Fruit fly (Drosophila melanogaster): ENCODE results near the gene CG31528.
A peak's percentile ranks its signal among the peaks of the same experiment; 100 is the strongest.

The CG31528 gene

DNA sequence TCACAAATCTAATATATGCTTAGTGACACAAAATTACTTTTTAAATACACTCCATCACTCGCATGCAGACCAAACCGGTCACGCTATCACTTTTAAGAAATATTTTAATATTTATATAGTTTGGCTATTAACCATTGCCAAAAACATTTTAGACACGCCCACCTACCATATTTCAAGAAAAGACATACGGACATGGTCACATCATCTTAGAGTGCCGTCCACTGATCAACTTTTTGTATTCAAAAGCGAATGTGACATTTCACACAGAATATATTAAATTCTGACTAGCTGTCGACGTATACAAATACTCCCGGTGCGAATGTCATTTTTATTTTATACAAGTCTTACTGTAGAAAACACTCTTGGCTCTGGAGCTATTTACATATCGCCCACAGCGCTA is at the start of gene CG31528:
Gene CG31528 (plus strand): TSS at position 301 of the 400 bp plus-strand sequence.
- TF ChIP-seq Pif1B (GFP tag; optimal IDR thresholded peaks at IDR 0.05) (no peak), CG8159 (tag; optimal IDR thresholded peaks at IDR 0.05) (no peak), rn (GFP tag; IDR thresholded peaks at IDR 0.05) (no peak), CG13204 (GFP tag; optimal IDR thresholded peaks at IDR 0.05) (no peak), CG9948 (tag; optimal IDR thresholded peaks at IDR 0.05) (no peak), EcR (GFP tag; optimal IDR thresholded peaks at IDR 0.05) (no peak), Pif1A (GFP tag; optimal IDR thresholded peaks at IDR 0.05) (no peak), CG8301 (tag; optimal IDR thresholded peaks at IDR 0.05) (no peak), CG15710 (tag; optimal IDR thresholded peaks at IDR 0.05) (no peak), CG10348 (GFP tag; IDR thresholded peaks at IDR 0.05) (no peak), D1 (tag; optimal IDR thresholded peaks at IDR 0.05) (no peak), fd96Ca (GFP tag; IDR thresholded peaks at IDR 0.05) (no peak), CG34367 (tag; optimal IDR thresholded peaks at IDR 0.05) (no peak), CG4496 (GFP tag; IDR thresholded peaks at IDR 0.05) (no peak), CG12605 (GFP tag; IDR thresholded peaks at IDR 0.05) (no peak), gl (tag; optimal IDR thresholded peaks at IDR 0.05) (no peak), Snoo (tag; optimal IDR thresholded peaks at IDR 0.05) (no peak)

DNA sequence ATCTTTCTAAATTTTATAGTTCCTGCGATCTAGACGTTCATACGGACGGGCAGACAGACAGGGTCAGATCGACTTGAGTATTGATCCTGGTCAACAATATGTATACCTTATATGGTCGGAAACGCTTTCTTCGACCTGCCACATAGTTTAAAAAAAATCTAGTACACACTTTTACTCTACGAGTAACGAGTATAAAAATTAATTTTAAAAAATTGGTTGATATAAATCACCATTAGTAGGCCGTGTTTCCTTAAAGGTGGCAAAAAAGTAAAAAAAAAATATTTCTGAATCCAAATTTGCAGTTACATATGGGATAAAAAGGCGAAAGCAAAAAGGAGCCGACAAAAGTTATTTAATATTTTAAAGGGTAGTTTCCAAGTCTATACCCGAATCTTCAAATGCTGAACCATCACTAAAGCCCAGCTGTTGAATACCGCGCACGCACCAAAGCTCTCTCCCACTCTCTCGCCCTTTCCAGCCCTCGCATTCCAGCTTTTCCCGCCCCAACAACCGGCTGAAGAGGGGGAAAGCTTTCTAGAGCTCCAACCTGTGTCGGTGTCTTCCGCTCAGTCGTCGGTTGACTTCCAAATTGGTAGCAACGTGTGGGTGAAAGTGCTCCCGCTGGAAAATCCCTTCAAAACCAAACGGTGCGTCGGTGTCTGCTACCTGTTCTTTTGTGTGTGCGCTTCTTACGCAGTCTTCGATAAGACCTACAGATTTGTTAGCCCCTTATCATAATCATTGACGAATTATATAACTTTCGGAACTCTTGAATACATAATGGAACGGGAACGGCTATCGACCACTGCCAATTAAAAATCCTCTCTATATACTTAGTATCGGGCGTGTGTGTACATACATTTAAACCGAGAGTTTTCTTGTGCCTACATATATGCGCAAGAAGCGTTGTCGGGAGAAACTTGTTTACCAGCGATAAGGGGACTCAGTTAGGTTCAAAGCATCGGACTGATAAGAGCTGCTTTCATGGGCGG is 37.6 kb upstream of the CG31528 start, which contains the start of gene Sfxn1-3:
Gene Sfxn1-3 (plus strand): TSS at position 238 of the 992 bp plus-strand sequence.
- TF ChIP-seq D1 (tag; optimal IDR thresholded peaks at IDR 0.05) = peak; percentile 67
- TF ChIP-seq CG12605 (GFP tag; IDR thresholded peaks at IDR 0.05) = peak; percentile 53; the same call in 1 of the 2 replicates
- no peak for TF ChIP-seq CG13204 (GFP tag; optimal IDR thresholded peaks at IDR 0.05)
- TF ChIP-seq CG8159 (tag; optimal IDR thresholded peaks at IDR 0.05) = no peak
- TF ChIP-seq gl (tag; optimal IDR thresholded peaks at IDR 0.05) = peak; percentile 13
- TF ChIP-seq Pif1B (GFP tag; optimal IDR thresholded peaks at IDR 0.05) = peak; percentile 54
- peak; percentile 82 for TF ChIP-seq EcR (GFP tag; optimal IDR thresholded peaks at IDR 0.05)
- TF ChIP-seq CG10348 (GFP tag; IDR thresholded peaks at IDR 0.05) = no peak
- no peak; the same call in 1 of the 2 replicates for TF ChIP-seq Ets98B (GFP tag; IDR thresholded peaks at IDR 0.05)
- TF ChIP-seq CG17806 (tag; optimal IDR thresholded peaks at IDR 0.05) = peak; percentile 5
- peak; percentile 39 for TF ChIP-seq Snoo (tag; optimal IDR thresholded peaks at IDR 0.05)

DNA sequence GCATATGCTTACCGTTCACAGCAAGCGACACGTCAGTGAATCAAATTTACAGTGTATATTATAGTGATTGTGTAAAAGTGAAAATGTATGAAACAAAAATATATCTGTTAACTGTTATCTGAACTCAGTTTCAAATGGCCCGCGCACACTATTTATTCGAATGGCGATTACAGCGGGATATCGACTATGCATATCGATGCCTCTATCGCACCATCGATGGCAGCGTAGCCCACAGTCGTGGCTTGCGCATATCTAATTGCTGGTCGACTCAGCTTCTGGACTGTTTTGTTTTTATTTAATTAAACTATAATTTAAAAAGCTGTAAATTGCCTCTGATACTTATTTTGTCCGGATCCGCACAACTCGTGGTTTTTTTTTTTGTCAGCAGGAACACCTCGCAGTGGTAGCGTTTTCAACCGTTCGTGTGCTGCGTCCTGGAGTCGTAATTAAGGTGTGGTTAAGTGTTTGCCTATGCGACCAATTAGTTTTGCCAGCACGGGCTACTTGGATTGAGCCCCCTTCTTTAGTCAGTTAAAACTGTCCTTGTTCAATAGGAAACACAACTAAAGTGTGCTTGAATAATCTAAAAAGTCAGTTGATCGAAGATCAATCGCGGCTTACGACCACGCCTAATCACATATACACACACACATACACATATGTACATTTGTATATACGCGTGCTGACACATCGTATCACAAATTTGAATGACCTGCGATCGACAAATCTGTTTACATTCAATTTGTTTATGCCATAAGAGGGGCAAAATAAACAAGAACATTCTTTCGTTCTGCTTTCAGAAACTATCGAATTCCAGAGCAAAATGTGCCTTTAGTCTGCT is 34.9 kb upstream of the CG31528 start, which contains the start of gene Cont:
Gene Cont (plus strand): TSS at position 228 of the 841 bp plus-strand sequence.
- TF ChIP-seq CG13204 (GFP tag; optimal IDR thresholded peaks at IDR 0.05) = no peak
- TF ChIP-seq CG4496 (GFP tag; IDR thresholded peaks at IDR 0.05) = no peak
- no peak for TF ChIP-seq CG32121 (GFP tag; IDR thresholded peaks at IDR 0.05)
- no peak for TF ChIP-seq rn (GFP tag; IDR thresholded peaks at IDR 0.05)
- TF ChIP-seq CG34367 (tag; optimal IDR thresholded peaks at IDR 0.05) = no peak
- TF ChIP-seq CG8159 (tag; optimal IDR thresholded peaks at IDR 0.05) = no peak
- no peak for TF ChIP-seq CG14655 (GFP tag; optimal IDR thresholded peaks at IDR 0.05)
- TF ChIP-seq gl (tag; optimal IDR thresholded peaks at IDR 0.05) = no peak
- TF ChIP-seq CG9948 (tag; optimal IDR thresholded peaks at IDR 0.05) = no peak
- TF ChIP-seq CG12605 (GFP tag; IDR thresholded peaks at IDR 0.05) = no peak
- TF ChIP-seq CG17806 (tag; optimal IDR thresholded peaks at IDR 0.05) = no peak
- TF ChIP-seq fd96Ca (GFP tag; IDR thresholded peaks at IDR 0.05) = no peak
- no peak for TF ChIP-seq EcR (GFP tag; optimal IDR thresholded peaks at IDR 0.05)
- TF ChIP-seq Snoo (tag; optimal IDR thresholded peaks at IDR 0.05) = no peak
- no peak for TF ChIP-seq Pif1A (GFP tag; optimal IDR thresholded peaks at IDR 0.05)
- no peak for TF ChIP-seq CG15710 (tag; optimal IDR thresholded peaks at IDR 0.05)

DNA sequence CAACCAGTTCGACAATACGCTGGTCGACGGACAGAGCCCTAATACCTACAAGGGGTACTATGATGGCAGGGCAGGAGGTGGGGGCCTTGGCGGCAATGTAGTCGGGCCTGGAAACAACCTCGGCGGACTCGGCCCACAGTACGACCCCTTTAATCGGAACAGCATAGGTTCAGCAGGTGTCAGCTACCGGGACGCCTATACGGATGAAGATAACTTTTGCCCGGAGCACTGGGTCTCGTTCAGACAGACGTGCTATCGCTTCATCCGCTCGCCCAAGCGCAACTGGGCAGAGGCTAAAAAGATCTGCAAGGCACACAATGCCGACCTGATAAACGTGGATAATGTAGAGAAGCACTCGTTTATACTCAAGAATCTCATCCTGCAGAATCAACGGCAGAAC is 34.1 kb upstream of the CG31528 start:
- TF ChIP-seq CG15710 (tag; optimal IDR thresholded peaks at IDR 0.05) = no peak
- no peak for TF ChIP-seq rn (GFP tag; IDR thresholded peaks at IDR 0.05)
- no peak for TF ChIP-seq Snoo (tag; optimal IDR thresholded peaks at IDR 0.05)
- TF ChIP-seq EcR (GFP tag; optimal IDR thresholded peaks at IDR 0.05) = no peak
- no peak for TF ChIP-seq CG34367 (tag; optimal IDR thresholded peaks at IDR 0.05)
- TF ChIP-seq CG17806 (tag; optimal IDR thresholded peaks at IDR 0.05) = no peak
- no peak for TF ChIP-seq CG8301 (tag; optimal IDR thresholded peaks at IDR 0.05)
- no peak for TF ChIP-seq fd96Ca (GFP tag; IDR thresholded peaks at IDR 0.05)
- no peak for TF ChIP-seq CG14655 (GFP tag; optimal IDR thresholded peaks at IDR 0.05)
- no peak for TF ChIP-seq Pif1A (GFP tag; optimal IDR thresholded peaks at IDR 0.05)
- no peak for TF ChIP-seq Ets98B (GFP tag; IDR thresholded peaks at IDR 0.05)
- TF ChIP-seq CG12605 (GFP tag; IDR thresholded peaks at IDR 0.05) = no peak
- TF ChIP-seq gl (tag; optimal IDR thresholded peaks at IDR 0.05) = no peak
- no peak for TF ChIP-seq CG32121 (GFP tag; IDR thresholded peaks at IDR 0.05)
- TF ChIP-seq Pif1B (GFP tag; optimal IDR thresholded peaks at IDR 0.05) = no peak
- no peak for TF ChIP-seq CG8159 (tag; optimal IDR thresholded peaks at IDR 0.05)

DNA sequence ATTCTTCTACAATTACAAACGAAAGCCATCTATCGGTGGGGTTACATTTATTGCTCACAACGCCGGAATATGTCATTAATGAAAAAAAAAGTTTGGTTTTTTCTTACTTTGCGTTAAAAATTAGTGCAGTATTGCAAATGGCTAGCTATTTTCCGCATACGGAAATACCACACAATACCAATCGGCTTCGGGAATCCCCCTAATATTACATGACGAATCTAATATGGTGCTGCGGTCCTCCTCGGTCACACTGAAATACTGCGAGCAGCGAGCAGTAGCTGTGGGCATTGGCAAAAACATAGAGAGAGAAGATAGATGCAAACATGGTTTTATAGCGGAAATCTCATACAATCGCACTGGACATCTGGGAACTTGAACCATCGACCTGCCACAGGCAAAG is 28.7 kb upstream of the CG31528 start, which contains the start of gene tub:
Gene tub (plus strand): TSS at position 253 of the 400 bp plus-strand sequence.
- peak; percentile 8 for TF ChIP-seq EcR (GFP tag; optimal IDR thresholded peaks at IDR 0.05)
- TF ChIP-seq CG34367 (tag; optimal IDR thresholded peaks at IDR 0.05) = peak; percentile 1
- peak; percentile 29; the same call in 1 of the 3 replicates for TF ChIP-seq CG4496 (GFP tag; IDR thresholded peaks at IDR 0.05)
- TF ChIP-seq CG10348 (GFP tag; IDR thresholded peaks at IDR 0.05) = no peak
- TF ChIP-seq fd96Ca (GFP tag; IDR thresholded peaks at IDR 0.05) = no peak
- peak; percentile 16 for TF ChIP-seq CG15710 (tag; optimal IDR thresholded peaks at IDR 0.05)
- peak; percentile 15; the same call in 1 of the 2 replicates for TF ChIP-seq Ets98B (GFP tag; IDR thresholded peaks at IDR 0.05)
- peak; percentile 24 for TF ChIP-seq Snoo (tag; optimal IDR thresholded peaks at IDR 0.05)
- TF ChIP-seq CG32121 (GFP tag; IDR thresholded peaks at IDR 0.05) = peak; percentile 29

All from whole organism, pupa.